Fruit fly (Drosophila melanogaster) whole organism, embryonic: ENCODE results near the gene CG9837.
A peak's percentile ranks its signal among the peaks of the same experiment; 100 is the strongest.

Experiments
- CG14860 ChIP-seq: fragments of 200-800 bp; sonication (Bioruptor generic); IDR thresholded peaks from 3 replicates; pipeline ENCODE4 v1.3.6; 2022; ENCODE audit warnings: missing biosample characterization, missing genetic modification characterization; ENCODE audit not compliant: partially characterized antibody
- CG15269 ChIP-seq: fragments of 200-800 bp; sonication (Bioruptor generic); optimal IDR thresholded peaks from 2 replicates; lab custom pipeline; 2018; ENCODE audit warnings: missing biosample characterization, mild to moderate bottlenecking, missing genetic modification characterization, moderate library complexity
- CG1603 ChIP-seq: fragments of 200-800 bp; sonication (Bioruptor generic); optimal IDR thresholded peaks from 2 replicates; lab custom pipeline; 2019; ENCODE audit warnings: missing biosample characterization, mild to moderate bottlenecking, missing genetic modification characterization, moderate library complexity
- CG30403 ChIP-seq: fragments of 200-800 bp; sonication (Bioruptor generic); optimal IDR thresholded peaks from 3 replicates; lab custom pipeline; 2016; ENCODE audit warnings: missing biosample characterization, missing genetic modification characterization
- CG30431 ChIP-seq: fragments of 200-800 bp; sonication (Bioruptor generic); optimal IDR thresholded peaks from 2 replicates; lab custom pipeline; 2017; ENCODE audit warnings: missing biosample characterization, missing genetic modification characterization
- CG31224 ChIP-seq: fragments of 200-800 bp; sonication (Bioruptor generic); IDR thresholded peaks from 2 replicates; pipeline ENCODE4 v1.3.6; 2022; ENCODE audit warnings: missing biosample characterization, missing genetic modification characterization
- CG4617 ChIP-seq: fragments of 200-800 bp; sonication (Bioruptor generic); optimal IDR thresholded peaks from 3 replicates; lab custom pipeline; 2016; ENCODE audit warnings: missing biosample characterization, missing genetic modification characterization, borderline replicate concordance
- CG4854 ChIP-seq: fragments of 200-800 bp; sonication (Bioruptor generic); optimal IDR thresholded peaks from 2 replicates; lab custom pipeline; 2016; ENCODE audit warnings: missing biosample characterization, missing genetic modification characterization, inconsistent platforms
- CG6654 ChIP-seq: fragments of 200-800 bp; sonication (Bioruptor generic); optimal IDR thresholded peaks from 2 replicates; lab custom pipeline; 2017; ENCODE audit warnings: missing biosample characterization, mild to moderate bottlenecking, missing genetic modification characterization
- CG6683 ChIP-seq: fragments of 200-800 bp; sonication (Bioruptor generic); optimal IDR thresholded peaks from 2 replicates; lab custom pipeline; 2017; ENCODE audit warnings: missing biosample characterization, mild to moderate bottlenecking, missing genetic modification characterization, missing genetic modification reagents
- CG7745 ChIP-seq: fragments of 200-800 bp; sonication (Bioruptor generic); optimal IDR thresholded peaks from 2 replicates; lab custom pipeline; 2018; ENCODE audit warnings: missing biosample characterization, mild to moderate bottlenecking, missing genetic modification characterization, moderate library complexity
- CG7963 ChIP-seq: fragments of 200-800 bp; sonication (Bioruptor generic); IDR thresholded peaks from 3 replicates; pipeline ENCODE4 v1.3.6; 2022; ENCODE audit warnings: missing biosample characterization, missing genetic modification characterization; ENCODE audit not compliant: partially characterized antibody
- CG7987 ChIP-seq: fragments of 200-800 bp; sonication (Bioruptor generic); optimal IDR thresholded peaks from 2 replicates; lab custom pipeline; 2018; ENCODE audit warnings: missing biosample characterization, mild to moderate bottlenecking, missing genetic modification characterization, moderate library complexity
- CG8359 ChIP-seq: fragments of 200-800 bp; sonication (Bioruptor generic); optimal IDR thresholded peaks from 2 replicates; lab custom pipeline; 2017; ENCODE audit warnings: missing biosample characterization, mild to moderate bottlenecking, missing genetic modification characterization, borderline replicate concordance
- CoRest ChIP-seq: fragments of 200-800 bp; sonication (Bioruptor generic); optimal IDR thresholded peaks from 3 replicates; lab custom pipeline; 2018; ENCODE audit warnings: missing biosample characterization, mild to moderate bottlenecking, missing genetic modification characterization, moderate library complexity
- CrebB ChIP-seq: fragments of 200-800 bp; sonication (Bioruptor generic); optimal IDR thresholded peaks from 3 replicates; lab custom pipeline; 2018; ENCODE audit warnings: missing biosample characterization, mild to moderate bottlenecking, missing genetic modification characterization
- Dref ChIP-seq: fragments of 200-800 bp; sonication (Bioruptor generic); IDR thresholded peaks from 2 replicates; pipeline ENCODE4 v1.3.6; 2022; ENCODE audit warnings: missing biosample characterization, missing genetic modification characterization
- ERR ChIP-seq: fragments of 200-800 bp; sonication (Bioruptor generic); optimal IDR thresholded peaks from 2 replicates; lab custom pipeline; 2016; ENCODE audit warnings: missing biosample characterization, missing genetic modification characterization
- Hsf ChIP-seq: fragments of 200-800 bp; sonication (Bioruptor generic); optimal IDR thresholded peaks from 3 replicates; lab custom pipeline; 2016; ENCODE audit warnings: missing biosample characterization, missing genetic modification characterization
- Nf-YA ChIP-seq: fragments of 200-800 bp; sonication (Bioruptor generic); IDR thresholded peaks from 2 replicates; pipeline ENCODE4 v1.3.6; 2022; ENCODE audit warnings: missing biosample characterization, missing genetic modification characterization
- NfI ChIP-seq: fragments of 200-800 bp; sonication (Bioruptor generic); optimal IDR thresholded peaks from 3 replicates; lab custom pipeline; 2018; ENCODE audit warnings: missing biosample characterization, mild to moderate bottlenecking, missing genetic modification characterization, moderate library complexity
- Sin3A ChIP-seq: fragments of >200 bp; optimal IDR thresholded peaks from 2 replicates; lab custom pipeline; 2018
- Sry-β ChIP-seq: fragments of 200-800 bp; sonication (Bioruptor generic); optimal IDR thresholded peaks from 2 replicates; lab custom pipeline; 2018; ENCODE audit warnings: missing biosample characterization, mild to moderate bottlenecking, missing genetic modification characterization, moderate library complexity
- Xbp1 ChIP-seq: fragments of 200-800 bp; sonication (Bioruptor generic); optimal IDR thresholded peaks from 3 replicates; lab custom pipeline; 2016; ENCODE audit warnings: missing biosample characterization, mild to moderate bottlenecking, missing genetic modification characterization
- ara ChIP-seq: fragments of 200-800 bp; sonication (Bioruptor generic); IDR thresholded peaks from 2 replicates; pipeline ENCODE4 v1.3.6; 2022; ENCODE audit warnings: missing biosample characterization, missing genetic modification characterization
- ase ChIP-seq: fragments of 200-800 bp; sonication (Bioruptor generic); IDR thresholded peaks from 3 replicates; pipeline ENCODE4 v1.3.6; 2022; ENCODE audit warnings: missing biosample characterization, missing genetic modification characterization
- dpn ChIP-seq, 2 experiments: fragments of 200-800 bp; sonication (Bioruptor generic); optimal IDR thresholded peaks; 3 replicates each; lab custom pipeline; 2016; ENCODE audit warnings: missing biosample characterization in 2 of 2, missing genetic modification characterization in 2 of 2
- fd102C ChIP-seq: fragments of 200-800 bp; sonication (Bioruptor generic); optimal IDR thresholded peaks from 2 replicates; lab custom pipeline; 2018; ENCODE audit warnings: missing biosample characterization, mild to moderate bottlenecking, missing genetic modification characterization, moderate library complexity
- fd3F ChIP-seq: fragments of 200-800 bp; sonication (Bioruptor generic); optimal IDR thresholded peaks from 2 replicates; lab custom pipeline; 2018; ENCODE audit warnings: missing biosample characterization, mild to moderate bottlenecking, missing genetic modification characterization, moderate library complexity
- gsb ChIP-seq: fragments of 200-800 bp; sonication (Bioruptor generic); IDR thresholded peaks from 2 replicates; pipeline ENCODE4 v1.3.6; 2022; ENCODE audit warnings: missing biosample characterization, missing genetic modification characterization
- insv ChIP-seq, 2 experiments: fragments of 200-800 bp; sonication (Bioruptor generic); optimal IDR thresholded peaks; 3 replicates each; lab custom pipeline; 2016 to 2018; ENCODE audit warnings: missing biosample characterization in 2 of 2, missing genetic modification characterization in 2 of 2
- inv ChIP-seq: fragments of 200-800 bp; sonication (Bioruptor generic); IDR thresholded peaks from 2 replicates; pipeline ENCODE4 v1.3.6; 2022; ENCODE audit warnings: missing biosample characterization, missing genetic modification characterization; ENCODE audit not compliant: partially characterized antibody
- kah ChIP-seq: fragments of 200-800 bp; sonication (Bioruptor generic); optimal IDR thresholded peaks from 2 replicates; lab custom pipeline; 2018; ENCODE audit warnings: missing biosample characterization, mild to moderate bottlenecking, missing genetic modification characterization
- klu ChIP-seq: fragments of 200-800 bp; sonication (Bioruptor generic); IDR thresholded peaks from 2 replicates; pipeline ENCODE4 v1.3.6; 2022; ENCODE audit warnings: missing biosample characterization, missing genetic modification characterization
- lbe ChIP-seq: fragments of 200-800 bp; sonication (Bioruptor generic); optimal IDR thresholded peaks from 2 replicates; lab custom pipeline; 2016; ENCODE audit warnings: missing biosample characterization, mild to moderate bottlenecking, missing genetic modification characterization
- lilli ChIP-seq: fragments of 200-800 bp; sonication (Bioruptor generic); optimal IDR thresholded peaks from 3 replicates; lab custom pipeline; 2016; ENCODE audit warnings: missing biosample characterization, missing genetic modification characterization
- luna ChIP-seq: fragments of 200-800 bp; sonication (Bioruptor generic); optimal IDR thresholded peaks from 2 replicates; lab custom pipeline; 2016; ENCODE audit warnings: missing biosample characterization, missing genetic modification characterization
- nerfin-1 ChIP-seq: fragments of 200-800 bp; sonication (Bioruptor generic); optimal IDR thresholded peaks from 3 replicates; lab custom pipeline; 2019; ENCODE audit warnings: missing biosample characterization, mild to moderate bottlenecking, missing genetic modification characterization, moderate library complexity
- org-1 ChIP-seq: fragments of 200-800 bp; sonication (Bioruptor generic); optimal IDR thresholded peaks from 2 replicates; lab custom pipeline; 2017; ENCODE audit warnings: missing biosample characterization, missing genetic modification characterization
- pho ChIP-seq: fragments of 200-800 bp; sonication (Bioruptor generic); optimal IDR thresholded peaks from 2 replicates; lab custom pipeline; 2016; ENCODE audit warnings: missing biosample characterization, missing genetic modification characterization
- ro ChIP-seq: fragments of 200-800 bp; sonication (Bioruptor generic); IDR thresholded peaks from 2 replicates; pipeline ENCODE4 v1.3.6; 2022; ENCODE audit warnings: missing biosample characterization, missing genetic modification characterization
- salm ChIP-seq: fragments of 200-800 bp; sonication (Bioruptor generic); optimal IDR thresholded peaks from 2 replicates; lab custom pipeline; 2018; ENCODE audit warnings: missing biosample characterization, mild to moderate bottlenecking, missing genetic modification characterization
- sd ChIP-seq: fragments of 200-800 bp; sonication (Bioruptor generic); optimal IDR thresholded peaks from 3 replicates; lab custom pipeline; 2018; ENCODE audit warnings: missing biosample characterization, mild to moderate bottlenecking, missing genetic modification characterization, moderate library complexity
- sim ChIP-seq: fragments of 200-800 bp; sonication (Bioruptor generic); IDR thresholded peaks from 2 replicates; pipeline ENCODE4 v1.3.6; 2022; ENCODE audit warnings: missing biosample characterization, missing genetic modification characterization
- so ChIP-seq: fragments of 200-800 bp; sonication (Bioruptor generic); IDR thresholded peaks from 3 replicates; pipeline ENCODE4 v1.3.6; 2022; ENCODE audit warnings: missing biosample characterization, missing genetic modification characterization
- stwl ChIP-seq: fragments of 200-800 bp; sonication (Bioruptor generic); optimal IDR thresholded peaks from 3 replicates; lab custom pipeline; 2018; ENCODE audit warnings: missing biosample characterization, mild to moderate bottlenecking, missing genetic modification characterization, moderate library complexity
- trem ChIP-seq: fragments of 200-800 bp; optimal IDR thresholded peaks from 3 replicates; lab custom pipeline; 2019; ENCODE audit warnings: missing biosample characterization, mild to moderate bottlenecking, missing genetic modification characterization, moderate library complexity
- ttk ChIP-seq: fragments of 200-800 bp; sonication (Bioruptor generic); IDR thresholded peaks from 2 replicates; pipeline ENCODE4 v2.1.2; 2022; ENCODE audit warnings: missing biosample characterization, missing genetic modification characterization
- wdn ChIP-seq: fragments of 200-800 bp; sonication (Bioruptor generic); IDR thresholded peaks from 2 replicates; pipeline ENCODE4 v1.3.6; 2022; ENCODE audit warnings: missing biosample characterization, missing genetic modification characterization
- zen2 ChIP-seq: fragments of 200-800 bp; sonication (Bioruptor generic); IDR thresholded peaks from 3 replicates; pipeline ENCODE4 v1.3.6; 2022; ENCODE audit warnings: missing biosample characterization, missing genetic modification characterization; ENCODE audit not compliant: partially characterized antibody
- zf30C ChIP-seq: fragments of 200-800 bp; sonication (Bioruptor generic); optimal IDR thresholded peaks from 3 replicates; lab custom pipeline; 2018; ENCODE audit warnings: missing biosample characterization, mild to moderate bottlenecking, missing genetic modification characterization

The CG9837 gene

DNA sequence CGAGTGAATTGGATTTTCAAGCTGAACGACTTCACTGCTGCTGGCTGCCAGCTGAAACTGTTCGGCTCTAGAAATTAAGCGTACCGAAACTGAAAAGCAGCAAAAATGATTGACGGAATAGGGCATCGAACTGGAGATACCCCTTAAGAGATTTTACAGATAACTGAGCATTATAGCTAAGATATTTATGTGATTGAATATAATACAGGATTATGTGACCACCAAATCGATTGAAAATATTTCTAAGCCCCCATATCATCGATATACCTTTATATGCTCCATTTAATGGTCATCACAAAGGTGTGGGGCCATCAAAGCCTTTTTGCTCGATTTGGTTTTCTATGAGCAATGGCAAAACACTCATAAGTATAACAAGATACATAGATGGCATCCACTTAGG is 28.6 kb downstream of the CG9837 start (continued):
- TF ChIP-seq CoRest (tag; lab: Kevin White, UChicago) (no peak), CG4617 (GFP tag; lab: Kevin White, UChicago) (no peak), CG31224 (GFP tag; lab: Robert Waterston, UW) (peak; percentile 47; the same call in 1 of the 2 replicates), trem (no peak), zf30C (no peak), lbe (no peak), klu (GFP tag; lab: Robert Waterston, UW) (no peak), CG7745 (tag; lab: Kevin White, UChicago) (no peak), salm (tag; lab: Kevin White, UChicago) (no peak), fd3F (GFP tag; lab: Kevin White, UChicago) (no peak), zen2 (GFP tag; lab: Robert Waterston, UW) (no peak), luna (GFP tag; lab: Kevin White, UChicago) (no peak), ase (GFP tag; lab: Robert Waterston, UW) (no peak), Hsf (GFP tag; lab: Kevin White, UChicago) (peak; percentile 43), Sin3A (no peak), ERR (GFP tag; lab: Kevin White, UChicago) (no peak), CG8359 (GFP tag; lab: Kevin White, UChicago) (no peak), lilli (no peak), so (GFP tag; lab: Robert Waterston, UW) (peak; percentile 37; the same call in 1 of the 3 replicates), Sry-β (GFP tag; lab: Kevin White, UChicago) (no peak), stwl (tag; lab: Kevin White, UChicago) (no peak), org-1 (GFP tag; lab: Kevin White, UChicago) (peak; percentile 41), CG6654 (GFP tag; lab: Kevin White, UChicago) (no peak), CrebB (tag; lab: Kevin White, UChicago) (no peak), dpn (GFP tag; optimal IDR thresholded peaks at IDR 0.05; lab: Kevin White, UChicago) (no peak), CG14860 (GFP tag; lab: Robert Waterston, UW) (no peak), insv (GFP tag; optimal IDR thresholded peaks at IDR 0.05; lab: Kevin White, UChicago) (no peak), NfI (GFP tag; lab: Kevin White, UChicago) (peak; percentile 22), CG15269 (no peak), ttk (peak; percentile 27; the same call in 1 of the 2 replicates), kah (GFP tag; lab: Kevin White, UChicago) (no peak), CG30403 (peak; percentile 44), pho (GFP tag; lab: Kevin White, UChicago) (peak; percentile 39), Nf-YA (GFP tag; lab: Robert Waterston, UW) (no peak), nerfin-1 (no peak), fd102C (no peak), sd (tag; lab: Kevin White, UChicago) (no peak), CG7987 (no peak), Xbp1 (GFP tag; lab: Kevin White, UChicago) (peak; percentile 59), CG4854 (GFP tag; lab: Kevin White, UChicago) (no peak), gsb (GFP tag; lab: Robert Waterston, UW) (no peak), inv (GFP tag; lab: Robert Waterston, UW) (no peak), CG6683 (no peak), Dref (GFP tag; lab: Robert Waterston, UW) (no peak), wdn (GFP tag; lab: Robert Waterston, UW) (no peak), sim (no peak), ara (0 out of 2 replicates have a peak, but pooled peaks have one; percentile 27), CG7963 (GFP tag; lab: Robert Waterston, UW) (no peak), CG30431 (GFP tag; lab: Kevin White, UChicago) (no peak), ro (GFP tag; lab: Robert Waterston, UW) (0 out of 2 replicates have a peak, but pooled peaks have one; percentile 23), CG1603 (tag; lab: Kevin White, UChicago) (no peak)
